Fruit fly (Drosophila melanogaster) whole organism, embryonic: ENCODE measurements around the gene CG43867.

Experiments used
- Ada2b ChIP-seq: fragments of 200-800 bp; sonication (Bioruptor generic); IDR thresholded peaks from 2 replicates; pipeline ENCODE4 v1.3.6; 2022; ENCODE audit warnings: missing biosample characterization, missing genetic modification characterization
- CG11504 ChIP-seq: fragments of 200-800 bp; sonication (Bioruptor generic); optimal IDR thresholded peaks from 3 replicates; lab custom pipeline; 2019; ENCODE audit warnings: missing biosample characterization, mild to moderate bottlenecking, missing genetic modification characterization, moderate library complexity
- CG1233 ChIP-seq: fragments of 200-800 bp; sonication (Bioruptor generic); optimal IDR thresholded peaks from 4 replicates; lab custom pipeline; 2018; ENCODE audit warnings: missing biosample characterization, mild to moderate bottlenecking, missing genetic modification characterization
- CG13296 ChIP-seq: fragments of 200-800 bp; sonication (Bioruptor generic); optimal IDR thresholded peaks from 3 replicates; lab custom pipeline; 2018; ENCODE audit warnings: missing biosample characterization, mild to moderate bottlenecking, missing genetic modification characterization
- CG13624 ChIP-seq: fragments of 200-800 bp; sonication (Bioruptor generic); optimal IDR thresholded peaks from 2 replicates; lab custom pipeline; 2016; ENCODE audit warnings: missing biosample characterization, missing genetic modification characterization
- CG14050 ChIP-seq: fragments of 200-800 bp; sonication (Bioruptor generic); IDR thresholded peaks from 3 replicates; pipeline ENCODE4 v1.3.6; 2022; ENCODE audit warnings: missing biosample characterization, missing genetic modification characterization
- CG15011 ChIP-seq: fragments of 200-800 bp; sonication (Bioruptor generic); optimal IDR thresholded peaks from 3 replicates; lab custom pipeline; 2018; ENCODE audit warnings: missing biosample characterization, mild to moderate bottlenecking, missing genetic modification characterization
- CG17361 ChIP-seq: fragments of 200-800 bp; sonication (Bioruptor generic); IDR thresholded peaks from 3 replicates; pipeline ENCODE4 v1.3.6; 2022; ENCODE audit warnings: missing biosample characterization, missing genetic modification characterization
- CG18599 ChIP-seq: fragments of 200-800 bp; sonication (Bioruptor generic); optimal IDR thresholded peaks from 3 replicates; lab custom pipeline; 2017; ENCODE audit warnings: missing biosample characterization, missing genetic modification characterization, mild to moderate bottlenecking, moderate library complexity, missing genetic modification reagents
- CG18764 ChIP-seq: fragments of 200-800 bp; sonication (Bioruptor generic); optimal IDR thresholded peaks from 3 replicates; lab custom pipeline; 2016; ENCODE audit warnings: missing biosample characterization, missing genetic modification characterization
- CG2120 ChIP-seq: fragments of 200-800 bp; sonication (Bioruptor generic); optimal IDR thresholded peaks from 3 replicates; lab custom pipeline; 2016; ENCODE audit warnings: missing biosample characterization, missing genetic modification characterization
- CG32767 ChIP-seq: fragments of 200-800 bp; sonication (Bioruptor generic); IDR thresholded peaks from 2 replicates; pipeline ENCODE4 v1.3.6; 2022; ENCODE audit warnings: missing biosample characterization, missing genetic modification characterization
- CG3281 ChIP-seq: fragments of 200-800 bp; sonication (Bioruptor generic); optimal IDR thresholded peaks from 3 replicates; lab custom pipeline; 2017; ENCODE audit warnings: missing biosample characterization, mild to moderate bottlenecking, missing genetic modification characterization
- CG4707 ChIP-seq: fragments of 200-800 bp; sonication (Bioruptor generic); optimal IDR thresholded peaks from 2 replicates; lab custom pipeline; 2018; ENCODE audit warnings: missing biosample characterization, mild to moderate bottlenecking, missing genetic modification characterization, moderate library complexity
- CG9437 ChIP-seq: fragments of 200-800 bp; sonication (Bioruptor generic); optimal IDR thresholded peaks from 2 replicates; lab custom pipeline; 2018; ENCODE audit warnings: missing biosample characterization, mild to moderate bottlenecking, missing genetic modification characterization
- CTCF ChIP-seq: fragments of 200-800 bp; sonication (Bioruptor generic); optimal IDR thresholded peaks from 2 replicates; lab custom pipeline; 2017; ENCODE audit warnings: missing biosample characterization, mild to moderate bottlenecking, missing genetic modification characterization, moderate library complexity
- CrebB ChIP-seq: fragments of 200-800 bp; sonication (Bioruptor generic); optimal IDR thresholded peaks from 3 replicates; lab custom pipeline; 2018; ENCODE audit warnings: missing biosample characterization, mild to moderate bottlenecking, missing genetic modification characterization
- D ChIP-seq, 2 experiments: fragments of 200-800 bp in 1 of 2; fragments of >200 bp in 1 of 2; sonication (Bioruptor generic) in 1 of 2; optimal IDR thresholded peaks; 2 replicates in 1 of 2; 3 replicates in 1 of 2; lab custom pipeline; 2017; ENCODE audit warnings: mild to moderate bottlenecking in 1 of 2, missing biosample characterization in 1 of 2, missing genetic modification characterization in 1 of 2, missing genetic modification reagents in 1 of 2
- D19B ChIP-seq: fragments of 200-800 bp; sonication (Bioruptor generic); optimal IDR thresholded peaks from 2 replicates; lab custom pipeline; 2017; ENCODE audit warnings: missing biosample characterization, mild to moderate bottlenecking, missing genetic modification characterization
- Dad ChIP-seq: fragments of 200-800 bp; sonication (Bioruptor generic); optimal IDR thresholded peaks from 3 replicates; lab custom pipeline; 2016; ENCODE audit warnings: missing biosample characterization, missing genetic modification characterization
- Dbx ChIP-seq: fragments of 200-800 bp; sonication (Bioruptor generic); IDR thresholded peaks from 3 replicates; pipeline ENCODE4 v1.3.6; 2022; ENCODE audit warnings: missing biosample characterization, missing genetic modification characterization
- Dek ChIP-seq: fragments of 200-800 bp; sonication (Bioruptor generic); optimal IDR thresholded peaks from 3 replicates; lab custom pipeline; 2019; ENCODE audit warnings: missing biosample characterization, mild to moderate bottlenecking, missing genetic modification characterization, moderate library complexity
- Hmr ChIP-seq: fragments of 200-800 bp; sonication (Bioruptor generic); optimal IDR thresholded peaks from 3 replicates; lab custom pipeline; 2017; ENCODE audit warnings: mild to moderate bottlenecking, missing biosample characterization, missing genetic modification reagents, missing genetic modification characterization
- Meics ChIP-seq: fragments of 200-800 bp; sonication (Bioruptor generic); optimal IDR thresholded peaks from 2 replicates; lab custom pipeline; 2017; ENCODE audit warnings: missing biosample characterization, mild to moderate bottlenecking, missing genetic modification characterization
- Mes4 ChIP-seq: fragments of 200-800 bp; sonication (Bioruptor generic); optimal IDR thresholded peaks from 2 replicates; lab custom pipeline; 2016; ENCODE audit warnings: missing biosample characterization, missing genetic modification characterization
- ac ChIP-seq: fragments of 200-800 bp; sonication (Bioruptor generic); optimal IDR thresholded peaks from 3 replicates; lab custom pipeline; 2017; ENCODE audit warnings: missing biosample characterization, mild to moderate bottlenecking, missing genetic modification characterization
- al ChIP-seq: fragments of 200-800 bp; sonication (Bioruptor generic); IDR thresholded peaks from 2 replicates; pipeline ENCODE4 v1.3.6; 2022; ENCODE audit warnings: missing biosample characterization, missing genetic modification characterization
- ase ChIP-seq: fragments of 200-800 bp; sonication (Bioruptor generic); IDR thresholded peaks from 3 replicates; pipeline ENCODE4 v1.3.6; 2022; ENCODE audit warnings: missing biosample characterization, missing genetic modification characterization
- bcd ChIP-seq: fragments of 200-800 bp; sonication (Bioruptor generic); optimal IDR thresholded peaks from 2 replicates; lab custom pipeline; 2017; ENCODE audit warnings: missing biosample characterization, mild to moderate bottlenecking, missing genetic modification characterization
- cg ChIP-seq: fragments of 200-800 bp; sonication (Bioruptor generic); optimal IDR thresholded peaks from 3 replicates; lab custom pipeline; 2019; ENCODE audit warnings: missing biosample characterization, mild to moderate bottlenecking, missing genetic modification characterization, moderate library complexity
- ci ChIP-seq: fragments of 200-800 bp; sonication (Bioruptor generic); IDR thresholded peaks from 3 replicates; pipeline ENCODE4 v1.3.6; 2022; ENCODE audit warnings: missing biosample characterization, missing genetic modification characterization
- eve ChIP-seq, 2 experiments: fragments of >200 bp; optimal IDR thresholded peaks; 2 replicates each; lab custom pipeline; 2017; ENCODE audit warnings: missing biosample characterization in 2 of 2, missing genetic modification characterization in 2 of 2
- fd102C ChIP-seq: fragments of 200-800 bp; sonication (Bioruptor generic); optimal IDR thresholded peaks from 2 replicates; lab custom pipeline; 2018; ENCODE audit warnings: missing biosample characterization, mild to moderate bottlenecking, missing genetic modification characterization, moderate library complexity
- fru ChIP-seq: fragments of >200 bp; optimal IDR thresholded peaks from 2 replicates; lab custom pipeline; 2017
- hkb ChIP-seq, 2 experiments: fragments of 200-800 bp in 1 of 2; fragments of >200 bp in 1 of 2; sonication (Bioruptor generic) in 1 of 2; IDR thresholded peaks in 1 of 2; optimal IDR thresholded peaks in 1 of 2; 2 replicates each; pipeline versions ENCODE4 v1.3.6 to Lab custom; 2017 to 2022; ENCODE audit warnings: missing biosample characterization in 1 of 2, missing genetic modification characterization in 1 of 2
- ind ChIP-seq: fragments of 200-800 bp; sonication (Bioruptor generic); optimal IDR thresholded peaks from 3 replicates; lab custom pipeline; 2016; ENCODE audit warnings: missing biosample characterization, missing genetic modification characterization
- insv ChIP-seq, 2 experiments: fragments of 200-800 bp; sonication (Bioruptor generic); optimal IDR thresholded peaks; 3 replicates each; lab custom pipeline; 2016 to 2018; ENCODE audit warnings: missing biosample characterization in 2 of 2, missing genetic modification characterization in 2 of 2
- inv ChIP-seq: fragments of 200-800 bp; sonication (Bioruptor generic); IDR thresholded peaks from 2 replicates; pipeline ENCODE4 v1.3.6; 2022; ENCODE audit warnings: missing biosample characterization, missing genetic modification characterization; ENCODE audit not compliant: partially characterized antibody
- klu ChIP-seq: fragments of 200-800 bp; sonication (Bioruptor generic); IDR thresholded peaks from 2 replicates; pipeline ENCODE4 v1.3.6; 2022; ENCODE audit warnings: missing biosample characterization, missing genetic modification characterization
- nerfin-1 ChIP-seq: fragments of 200-800 bp; sonication (Bioruptor generic); optimal IDR thresholded peaks from 3 replicates; lab custom pipeline; 2019; ENCODE audit warnings: missing biosample characterization, mild to moderate bottlenecking, missing genetic modification characterization, moderate library complexity
- oc ChIP-seq: fragments of 200-800 bp; sonication (Bioruptor generic); optimal IDR thresholded peaks from 2 replicates; lab custom pipeline; 2018; ENCODE audit warnings: missing biosample characterization, mild to moderate bottlenecking, missing genetic modification characterization, moderate library complexity
- odd ChIP-seq: fragments of 200-800 bp; sonication (Bioruptor generic); optimal IDR thresholded peaks from 2 replicates; lab custom pipeline; 2017; ENCODE audit warnings: missing biosample characterization, mild to moderate bottlenecking, missing genetic modification characterization
- org-1 ChIP-seq: fragments of 200-800 bp; sonication (Bioruptor generic); optimal IDR thresholded peaks from 2 replicates; lab custom pipeline; 2017; ENCODE audit warnings: missing biosample characterization, missing genetic modification characterization
- salm ChIP-seq: fragments of 200-800 bp; sonication (Bioruptor generic); optimal IDR thresholded peaks from 2 replicates; lab custom pipeline; 2018; ENCODE audit warnings: missing biosample characterization, mild to moderate bottlenecking, missing genetic modification characterization
- sd ChIP-seq: fragments of 200-800 bp; sonication (Bioruptor generic); optimal IDR thresholded peaks from 3 replicates; lab custom pipeline; 2018; ENCODE audit warnings: missing biosample characterization, mild to moderate bottlenecking, missing genetic modification characterization, moderate library complexity
- sens ChIP-seq: fragments of 200-800 bp; sonication (Bioruptor generic); peaks from one replicate; lab custom pipeline; 2016; ENCODE audit warnings: missing biosample characterization, missing genetic modification characterization
- slbo ChIP-seq: fragments of 200-800 bp; sonication (Bioruptor generic); IDR thresholded peaks from 2 replicates; pipeline ENCODE4 v1.3.6; 2022; ENCODE audit warnings: missing biosample characterization, missing genetic modification characterization
- ssp ChIP-seq: fragments of 200-800 bp; sonication (Bioruptor generic); IDR thresholded peaks from 2 replicates; pipeline ENCODE4 v1.3.6; 2022; ENCODE audit warnings: missing biosample characterization, missing genetic modification characterization
- trem ChIP-seq: fragments of 200-800 bp; optimal IDR thresholded peaks from 3 replicates; lab custom pipeline; 2019; ENCODE audit warnings: missing biosample characterization, mild to moderate bottlenecking, missing genetic modification characterization, moderate library complexity
- ttk ChIP-seq: fragments of 200-800 bp; sonication (Bioruptor generic); IDR thresholded peaks from 2 replicates; pipeline ENCODE4 v2.1.2; 2022; ENCODE audit warnings: missing biosample characterization, missing genetic modification characterization
- tx ChIP-seq: fragments of 200-800 bp; sonication (Bioruptor generic); optimal IDR thresholded peaks from 2 replicates; lab custom pipeline; 2016; ENCODE audit warnings: missing biosample characterization, missing genetic modification characterization

Gene CG43867

dm6 chrX:966818-967217, 39.0 kb upstream of the CG43867 start (continued):
- TF ChIP-seq fd102C (GFP tag; lab: Kevin White, UChicago) (no peak), org-1 (GFP tag; lab: Kevin White, UChicago) (peak; percentile 36), Dek (tag; lab: Kevin White, UChicago) (peak; percentile 17), D19B (GFP tag; lab: Kevin White, UChicago) (peak; percentile 40), salm (tag; lab: Kevin White, UChicago) (no peak), CG17361 (GFP tag; lab: Robert Waterston, UW) (0 out of 3 replicates have a peak, but pooled peaks have one; percentile 25), cg (no peak), Dbx (peak; percentile 40; the same call in 1 of the 3 replicates), bcd (GFP tag; lab: Kevin White, UChicago) (peak; percentile 32), Mes4 (GFP tag; lab: Kevin White, UChicago) (no peak), CrebB (no peak), slbo (peak; percentile 56), trem (no peak), CG13624 (GFP tag; lab: Kevin White, UChicago) (peak; percentile 20), Meics (GFP tag; lab: Kevin White, UChicago) (peak; percentile 59), CG14050 (GFP tag; lab: Robert Waterston, UW) (no peak), Dad (no peak), CG3281 (GFP tag; lab: Kevin White, UChicago) (peak; percentile 40), oc (peak; percentile 32), Hmr (GFP tag; lab: Kevin White, UChicago) (peak; percentile 60), fru (lab: Kevin White, UChicago) (no peak), nerfin-1 (tag; lab: Kevin White, UChicago) (no peak), sd (tag; lab: Kevin White, UChicago) (no peak), insv (GFP tag; optimal IDR thresholded peaks at IDR 0.05; lab: Kevin White, UChicago) (no peak), odd (no peak), CG4707 (GFP tag; lab: Kevin White, UChicago) (no peak), al (GFP tag; lab: Robert Waterston, UW) (no peak), inv (no peak), CTCF (no peak), ind (GFP tag; lab: Kevin White, UChicago) (peak; percentile 21), ssp (GFP tag; lab: Robert Waterston, UW) (0 out of 2 replicates have a peak, but pooled peaks have one; percentile 23), CG1233 (GFP tag; lab: Kevin White, UChicago) (no peak)

dm6 chrX:964012-964411, 36.2 kb upstream of the CG43867 start:
- no peak for TF ChIP-seq CG9437
- TF ChIP-seq klu (GFP tag; lab: Robert Waterston, UW), result no peak
- no peak for TF ChIP-seq tx (GFP tag; lab: Kevin White, UChicago)
- peak; percentile 25; the same call in 1 of the 2 replicates for TF ChIP-seq Ada2b (GFP tag; lab: Robert Waterston, UW)
- TF ChIP-seq CG18599 (GFP tag; lab: Kevin White, UChicago), result peak; percentile 32
- no peak for TF ChIP-seq CG32767
- no peak for TF ChIP-seq CG18764
- TF ChIP-seq fd102C (GFP tag; lab: Kevin White, UChicago), result no peak
- TF ChIP-seq sens (GFP tag; lab: Kevin White, UChicago), result peak; percentile 72
- no peak for TF ChIP-seq ac
- 0 out of 3 replicates have a peak, but pooled peaks have one; percentile 13 for TF ChIP-seq ci (GFP tag; lab: Robert Waterston, UW)
- TF ChIP-seq slbo, result 0 out of 2 replicates have a peak, but pooled peaks have one; percentile 7
- no peak for TF ChIP-seq eve (GFP tag; optimal IDR thresholded peaks at IDR 0.05; lab: Kevin White, UChicago)
- no peak for TF ChIP-seq hkb (optimal IDR thresholded peaks at IDR 0.05; lab: Kevin White, UChicago)
- TF ChIP-seq hkb (GFP tag; IDR thresholded peaks at IDR 0.05; lab: Robert Waterston, UW), result peak; percentile 36; the same call in 1 of the 2 replicates
- TF ChIP-seq CG13296 (GFP tag; lab: Kevin White, UChicago), result no peak
- TF ChIP-seq Meics (GFP tag; lab: Kevin White, UChicago), result no peak
- no peak for TF ChIP-seq CG15011 (GFP tag; lab: Kevin White, UChicago)
- no peak for TF ChIP-seq fru (lab: Kevin White, UChicago)
- peak; percentile 19 for TF ChIP-seq CG2120
- peak; percentile 34 for TF ChIP-seq CG11504 (tag; lab: Kevin White, UChicago)
- TF ChIP-seq ase (GFP tag; lab: Robert Waterston, UW), result no peak
- 0 out of 2 replicates have a peak, but pooled peaks have one; percentile 38 for TF ChIP-seq ttk (GFP tag; lab: Robert Waterston, UW)
- TF ChIP-seq D (optimal IDR thresholded peaks at IDR 0.05; lab: Kevin White, UChicago), result no peak
- no peak for TF ChIP-seq D (GFP tag; optimal IDR thresholded peaks at IDR 0.05; lab: Kevin White, UChicago)
